Fruit fly (Drosophila melanogaster) whole organism: ENCODE results near the gene CG43049.

Source experiments
- CG8478 ChIP-seq: fragments of >200 bp; optimal IDR thresholded peaks from 2 replicates; lab custom pipeline; 2018; ENCODE audit warnings: inconsistent platforms
- Dll ChIP-seq: fragments of >200 bp; optimal IDR thresholded peaks from 2 replicates; lab custom pipeline; 2017
- EcR ChIP-seq, 2 experiments: fragments of >200 bp; optimal IDR thresholded peaks; 2 replicates each; lab custom pipeline; 2017; ENCODE audit warnings: missing biosample characterization in 2 of 2, missing genetic modification characterization in 2 of 2, missing genetic modification reagents in 2 of 2
- pan ChIP-seq: fragments of >200 bp; optimal IDR thresholded peaks from 2 replicates; lab custom pipeline; 2017
- psq ChIP-seq: fragments of >200 bp; optimal IDR thresholded peaks from 2 replicates; lab custom pipeline; 2017
- usp ChIP-seq: fragments of >200 bp; optimal IDR thresholded peaks from 2 replicates; lab custom pipeline; 2017; ENCODE audit warnings: missing biosample characterization, missing genetic modification characterization, mixed read lengths

DNA sequence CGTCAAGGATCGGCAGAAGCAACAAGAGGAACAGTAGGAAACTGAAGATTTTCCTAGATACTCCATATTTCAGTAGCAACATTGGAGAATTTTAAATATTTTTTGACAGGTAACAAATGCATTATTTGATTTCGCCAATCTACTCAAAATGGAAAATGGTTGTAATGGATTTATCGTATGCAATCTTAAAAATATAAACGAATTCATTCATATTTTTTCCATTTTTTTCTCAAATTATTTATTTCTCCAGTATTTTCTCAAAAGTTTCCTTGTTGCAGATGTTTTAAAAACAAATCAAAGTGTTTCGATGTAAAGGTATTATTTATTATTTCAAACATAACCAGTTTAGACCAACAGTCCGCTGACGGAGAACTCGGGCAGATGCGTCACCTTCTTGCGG is 4.7 kb upstream of the CG43049 start, which contains the start of gene CG18223:
- no peak for TF ChIP-seq pan (lab: Kevin White, UChicago)
- TF ChIP-seq EcR (GFP tag; optimal IDR thresholded peaks at IDR 0.05; lab: Kevin White, UChicago), result no peak
- TF ChIP-seq CG8478, result no peak
- no peak for TF ChIP-seq Dll (lab: Kevin White, UChicago)
- TF ChIP-seq psq (lab: Kevin White, UChicago), result no peak
- no peak for TF ChIP-seq usp (GFP tag; lab: Kevin White, UChicago)
